Worm (Caenorhabditis elegans) whole organism, mixed stage, embryonic: Measurements from ENCODE around the gene T18D3.6.

Experiments used
- cnd-1 ChIP-seq: fragments of 200-800 bp; sonication (Bioruptor generic); optimal IDR thresholded peaks from 2 replicates; lab custom pipeline; 2018; ENCODE audit warnings: mild to moderate bottlenecking, missing genetic modification characterization, missing compliant biosample characterization
- drap-1 ChIP-seq: fragments of 200-800 bp; sonication (Bioruptor generic); optimal IDR thresholded peaks from 3 replicates; lab custom pipeline; 2018; ENCODE audit warnings: mild to moderate bottlenecking, missing genetic modification characterization, missing compliant biosample characterization
- elt-1 ChIP-seq: sonication (generic microtip); optimal IDR thresholded peaks from 2 replicates; lab custom pipeline; 2017; ENCODE audit warnings: missing genetic modification characterization, mild to moderate bottlenecking, missing compliant biosample characterization, antibody characterized with exemption, moderate library complexity, borderline replicate concordance; ENCODE audit not compliant: insufficient read depth
- lin-13 ChIP-seq: fragments of 150-350 bp; optimal IDR thresholded peaks from 2 replicates; lab custom pipeline; 2014; ENCODE audit warnings: missing biosample characterization, missing genetic modification characterization
- lin-32 ChIP-seq: fragments of 200-800 bp; sonication (Bioruptor generic); optimal IDR thresholded peaks from 2 replicates; lab custom pipeline; 2018; ENCODE audit warnings: mild to moderate bottlenecking, missing genetic modification characterization, missing compliant biosample characterization
- nhr-237 ChIP-seq: fragments of 150-350 bp; optimal IDR thresholded peaks from 2 replicates; lab custom pipeline; 2014; ENCODE audit warnings: missing biosample characterization, missing genetic modification characterization
- nhr-28 ChIP-seq: fragments of 150-350 bp; optimal IDR thresholded peaks from 2 replicates; lab custom pipeline; 2014; ENCODE audit warnings: missing biosample characterization, missing genetic modification characterization
- nhr-76 ChIP-seq: sonication (generic microtip); optimal IDR thresholded peaks from 2 replicates; lab custom pipeline; 2017; ENCODE audit warnings: missing biosample characterization, missing genetic modification characterization
- snpc-4 ChIP-seq: fragments of 150-350 bp; optimal IDR thresholded peaks from 2 replicates; lab custom pipeline; 2014; ENCODE audit warnings: missing biosample characterization, missing genetic modification characterization
- tbx-8 ChIP-seq: fragments of 200-800 bp; sonication (Bioruptor generic); optimal IDR thresholded peaks from 2 replicates; lab custom pipeline; 2018; ENCODE audit warnings: mild to moderate bottlenecking, missing genetic modification characterization, moderate library complexity, missing compliant biosample characterization
- unc-120 ChIP-seq: sonication (generic microtip); optimal IDR thresholded peaks from 2 replicates; lab custom pipeline; 2017; ENCODE audit warnings: missing genetic modification characterization, missing compliant biosample characterization; ENCODE audit not compliant: poor library complexity, severe bottlenecking
- unc-62 ChIP-seq: fragments of 150-350 bp; optimal IDR thresholded peaks from 2 replicates; lab custom pipeline; 2014; ENCODE audit warnings: missing biosample characterization, missing genetic modification reagents, missing genetic modification characterization
- ztf-11 ChIP-seq: fragments of 150-350 bp; optimal IDR thresholded peaks from 2 replicates; lab custom pipeline; 2014; ENCODE audit warnings: missing biosample characterization, missing genetic modification characterization

DNA sequence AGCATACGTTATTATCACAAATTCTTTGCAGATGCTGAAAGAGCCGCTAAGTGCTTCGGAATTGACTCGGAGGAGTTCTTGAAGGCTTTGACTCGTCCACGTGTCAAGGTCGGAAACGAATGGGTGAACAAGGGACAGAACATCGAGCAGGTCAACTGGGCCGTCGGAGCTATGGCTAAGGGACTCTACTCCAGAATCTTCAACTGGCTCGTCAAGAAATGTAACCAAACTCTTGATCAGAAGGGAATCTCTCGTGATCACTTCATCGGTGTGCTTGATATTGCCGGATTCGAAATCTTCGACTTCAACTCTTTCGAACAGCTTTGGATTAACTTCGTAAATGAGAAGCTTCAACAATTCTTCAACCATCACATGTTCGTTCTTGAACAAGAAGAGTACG, 20.2 kb downstream of the T18D3.6 start:
- TF ChIP-seq unc-120: no peak
- no peak for TF ChIP-seq nhr-237 (tag; lab: Kevin White, UChicago)
- TF ChIP-seq ztf-11 (tag; lab: Kevin White, UChicago): no peak
- no peak for TF ChIP-seq unc-62 (GFP tag; lab: Kevin White, UChicago)
- no peak for TF ChIP-seq drap-1 (GFP tag; lab: Kevin White, UChicago)
- TF ChIP-seq lin-13 (tag; lab: Kevin White, UChicago): no peak
- TF ChIP-seq cnd-1 (tag; lab: Kevin White, UChicago): no peak
- TF ChIP-seq elt-1 (tag; lab: Kevin White, UChicago): no peak
- no peak for TF ChIP-seq nhr-28 (tag; lab: Kevin White, UChicago)
- TF ChIP-seq snpc-4 (tag; lab: Kevin White, UChicago): no peak
- TF ChIP-seq lin-32: no peak
- no peak for TF ChIP-seq tbx-8
- TF ChIP-seq nhr-76 (tag; lab: Kevin White, UChicago): no peak
